Fruit fly (Drosophila melanogaster): Measurements from ENCODE around the gene Had1.

Gene Had1

dm6 chrX:16286083-16286666, 22.3 kb downstream of the Had1 start, which contains the start of gene UQCR-14 (continued):
- peak; percentile 17 for TF ChIP-seq caup (GFP tag; optimal IDR thresholded peaks at IDR 0.05; ENCODE audit: severe bottlenecking)
- TF ChIP-seq CG14965 (GFP tag; optimal IDR thresholded peaks at IDR 0.05; ENCODE audit: borderline replicate concordance): no peak
- no peak for TF ChIP-seq CG17385 (GFP tag; optimal IDR thresholded peaks at IDR 0.05)
- no peak for TF ChIP-seq dmrt11E (tag; optimal IDR thresholded peaks at IDR 0.05)
- TF ChIP-seq MBD-R2 (GFP tag; IDR thresholded peaks at IDR 0.05): peak; percentile 86
- no peak for TF ChIP-seq org-1 (GFP tag; optimal IDR thresholded peaks at IDR 0.05)
- TF ChIP-seq CG15514 (GFP tag; optimal IDR thresholded peaks at IDR 0.05): peak; percentile 86
- no peak for TF ChIP-seq Hmx (GFP tag; optimal IDR thresholded peaks at IDR 0.05)
- TF ChIP-seq Ravus (GFP tag; IDR thresholded peaks at IDR 0.05): no peak
- TF ChIP-seq CG3847 (GFP tag; IDR thresholded peaks at IDR 0.05): peak; percentile 53
- no peak for TF ChIP-seq CG7357 (GFP tag; IDR thresholded peaks at IDR 0.05)
- no peak for TF ChIP-seq salm (tag; optimal IDR thresholded peaks at IDR 0.05)
- no peak for TF ChIP-seq tgo (GFP tag; IDR thresholded peaks at IDR 0.05)
- TF ChIP-seq Camta (GFP tag; optimal IDR thresholded peaks at IDR 0.05): no peak
- peak; percentile 97 for TF ChIP-seq Sry-δ (GFP tag; optimal IDR thresholded peaks at IDR 0.05)
- peak; percentile 49; the same call in 1 of the 3 replicates for TF ChIP-seq CG11456 (GFP tag; IDR thresholded peaks at IDR 0.05)
- no peak for TF ChIP-seq nau (GFP tag; optimal IDR thresholded peaks at IDR 0.05)
- TF ChIP-seq CG9817 (tag; optimal IDR thresholded peaks at IDR 0.05): no peak
- no peak for TF ChIP-seq chif (GFP tag; optimal IDR thresholded peaks at IDR 0.05)
- peak; percentile 61 for TF ChIP-seq Rfx (GFP tag; IDR thresholded peaks at IDR 0.05)
- TF ChIP-seq CG10431 (GFP tag; optimal IDR thresholded peaks at IDR 0.05): no peak
- TF ChIP-seq CG2129 (GFP tag; IDR thresholded peaks at IDR 0.05; ENCODE audit: partially characterized antibody): peak; percentile 90
- TF ChIP-seq Tbp (GFP tag; optimal IDR thresholded peaks at IDR 0.05): no peak
- TF ChIP-seq CG17361 (GFP tag; IDR thresholded peaks at IDR 0.05): no peak
- TF ChIP-seq phol (tag; optimal IDR thresholded peaks at IDR 0.05): peak; percentile 39
- TF ChIP-seq CG17568 (GFP tag; optimal IDR thresholded peaks at IDR 0.05): no peak
- no peak for TF ChIP-seq bcd (GFP tag; optimal IDR thresholded peaks at IDR 0.05)
- no peak for TF ChIP-seq CG16815 (GFP tag; optimal IDR thresholded peaks at IDR 0.05)
- no peak for TF ChIP-seq Atf3 (GFP tag; optimal IDR thresholded peaks at IDR 0.05)
- TF ChIP-seq Sox100B (GFP tag; optimal IDR thresholded peaks at IDR 0.05): no peak
- TF ChIP-seq CG7786 (GFP tag; optimal IDR thresholded peaks at IDR 0.05): no peak
- TF ChIP-seq Fer3 (tag; optimal IDR thresholded peaks at IDR 0.05): peak; percentile 24
- TF ChIP-seq CG1602 (GFP tag; optimal IDR thresholded peaks at IDR 0.05): no peak
- peak; percentile 99 for TF ChIP-seq amos (GFP tag; IDR thresholded peaks at IDR 0.05; ENCODE audit: partially characterized antibody)
- no peak for TF ChIP-seq Dfd (GFP tag; optimal IDR thresholded peaks at IDR 0.05)
- no peak for TF ChIP-seq tio (GFP tag; optimal IDR thresholded peaks at IDR 0.05)
- peak; percentile 95 for TF ChIP-seq inv (GFP tag; IDR thresholded peaks at IDR 0.05; ENCODE audit: partially characterized antibody)
- TF ChIP-seq nmo (GFP tag; optimal IDR thresholded peaks at IDR 0.05): peak; percentile 58
- TF ChIP-seq CG4854 (GFP tag; optimal IDR thresholded peaks at IDR 0.05): peak; percentile 38
- peak; percentile 4 for TF ChIP-seq fu2 (GFP tag; optimal IDR thresholded peaks at IDR 0.05)
- TF ChIP-seq CG31388 (GFP tag; optimal IDR thresholded peaks at IDR 0.05): no peak
- no peak for TF ChIP-seq CG12104 (GFP tag; optimal IDR thresholded peaks at IDR 0.05)
- no peak for TF ChIP-seq CG11085 (GFP tag; IDR thresholded peaks at IDR 0.05)
- peak; percentile 71 for TF ChIP-seq CG30020 (tag; optimal IDR thresholded peaks at IDR 0.05)
- TF ChIP-seq CG4617 (GFP tag; optimal IDR thresholded peaks at IDR 0.05; ENCODE audit: borderline replicate concordance): peak; percentile 57
- TF ChIP-seq CG14710 (tag; optimal IDR thresholded peaks at IDR 0.05): peak; percentile 89
- TF ChIP-seq kay (GFP tag; optimal IDR thresholded peaks at IDR 0.05): no peak
- peak; percentile 62 for TF ChIP-seq CG2712 (tag; optimal IDR thresholded peaks at IDR 0.05)
- TF ChIP-seq CG5245 (GFP tag; optimal IDR thresholded peaks at IDR 0.05): no peak
- TF ChIP-seq bigmax (GFP tag; optimal IDR thresholded peaks at IDR 0.05): no peak

All from whole organism, embryonic.